Fruit fly (Drosophila melanogaster): ENCODE measurements around the gene glu.

Gene glu

dm6 chr2L:16720707-16721700 lies 17.2 kb downstream of the glu start (continued):
- TF ChIP-seq usp (GFP tag; optimal IDR thresholded peaks at IDR 0.05) (no peak), sage (GFP tag; optimal IDR thresholded peaks at IDR 0.05) (peak; percentile 94), Dif (GFP tag; optimal IDR thresholded peaks at IDR 0.05; ENCODE audit: partially characterized antibody) (peak; percentile 58), pan (optimal IDR thresholded peaks at IDR 0.05) (no peak)

DNA sequence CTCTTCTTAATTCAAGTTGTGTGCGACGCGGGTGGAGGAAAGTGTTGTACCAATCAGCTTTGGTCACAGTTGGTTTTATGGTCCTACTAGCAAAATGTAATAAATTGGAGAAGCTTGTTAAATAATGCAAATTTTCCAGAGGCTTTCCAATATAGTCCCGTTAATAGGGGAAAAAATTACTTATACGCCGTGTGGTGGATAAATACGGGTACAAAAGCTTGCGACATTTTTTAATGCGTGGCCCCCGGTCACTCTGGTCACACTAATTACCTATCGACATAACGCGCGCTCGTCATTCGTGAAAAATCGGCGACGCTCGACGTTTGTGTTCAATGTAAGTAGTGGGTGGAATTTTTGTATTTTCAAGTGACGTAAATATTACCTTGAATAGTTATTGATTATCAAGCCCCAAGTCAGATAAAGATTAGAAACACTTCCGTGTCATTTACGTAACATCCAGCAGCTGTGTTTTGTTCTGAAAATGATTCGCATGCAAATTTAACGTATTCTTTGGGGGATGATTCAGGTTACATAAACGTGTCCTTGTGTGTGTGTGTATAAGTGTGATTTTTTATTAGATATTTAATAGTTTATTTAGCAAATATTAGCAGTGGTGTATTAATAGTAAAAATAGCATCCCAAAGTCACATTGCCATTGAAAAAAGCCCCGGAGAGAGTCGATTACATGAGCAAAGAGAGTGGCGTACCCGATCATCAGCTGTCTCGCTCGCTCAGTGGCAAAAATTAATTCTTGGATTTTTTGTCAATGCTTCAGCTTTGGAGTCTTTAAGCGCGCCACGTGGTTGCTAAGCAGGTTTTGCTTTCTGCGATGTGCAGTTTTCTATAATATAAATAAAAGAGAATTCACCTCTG lies 18.3 kb downstream of the glu start, which contains the start of gene Cyt-c-p:
Cyt-c-p (plus strand) TSS at position 290 of the 873 bp plus-strand sequence.
- TF ChIP-seq Vsx2 (GFP tag; optimal IDR thresholded peaks at IDR 0.05; ENCODE audit: partially characterized antibody), result no peak
- TF ChIP-seq tai (GFP tag; optimal IDR thresholded peaks at IDR 0.05), result no peak
- no peak for TF ChIP-seq ey (GFP tag; optimal IDR thresholded peaks at IDR 0.05)
- no peak for TF ChIP-seq brk (GFP tag; optimal IDR thresholded peaks at IDR 0.05)
- TF ChIP-seq CG32264 (GFP tag; optimal IDR thresholded peaks at IDR 0.05), result no peak
- peak; percentile 19 for TF ChIP-seq Myc (optimal IDR thresholded peaks at IDR 0.05)
- no peak for TF ChIP-seq dsf (GFP tag; optimal IDR thresholded peaks at IDR 0.05; ENCODE audit: borderline replicate concordance)
- TF ChIP-seq lola (GFP tag; optimal IDR thresholded peaks at IDR 0.05), result no peak
- TF ChIP-seq Hr78 (GFP tag; optimal IDR thresholded peaks at IDR 0.05), result no peak
- TF ChIP-seq Sp1 (GFP tag; optimal IDR thresholded peaks at IDR 0.05), result no peak
- no peak for TF ChIP-seq N (GFP tag; optimal IDR thresholded peaks at IDR 0.05)
- no peak for TF ChIP-seq br (GFP tag; optimal IDR thresholded peaks at IDR 0.05)
- TF ChIP-seq foxo (GFP tag; optimal IDR thresholded peaks at IDR 0.05), result peak in 1 of 2 experiments; percentile 28
- TF ChIP-seq dl (GFP tag; optimal IDR thresholded peaks at IDR 0.05; ENCODE audit: insufficient read depth in 1 of 2, partially characterized antibody in 2 of 2), result no peak
- no peak for TF ChIP-seq GATAd (GFP tag; optimal IDR thresholded peaks at IDR 0.05)
- no peak for TF ChIP-seq Jra (GFP tag; optimal IDR thresholded peaks at IDR 0.05)
- no peak for TF ChIP-seq h (GFP tag; optimal IDR thresholded peaks at IDR 0.05)
- TF ChIP-seq CG9705 (GFP tag; optimal IDR thresholded peaks at IDR 0.05), result no peak
- TF ChIP-seq psq (GFP tag; optimal IDR thresholded peaks at IDR 0.05), result no peak
- peak; percentile 0 for TF ChIP-seq Dif (GFP tag; optimal IDR thresholded peaks at IDR 0.05; ENCODE audit: partially characterized antibody)
- no peak for TF ChIP-seq Hnf4 (GFP tag; optimal IDR thresholded peaks at IDR 0.05)
- TF ChIP-seq usp (GFP tag; optimal IDR thresholded peaks at IDR 0.05), result no peak
- TF ChIP-seq rgr (GFP tag; optimal IDR thresholded peaks at IDR 0.05), result peak; percentile 19
- TF ChIP-seq Abd-B (GFP tag; optimal IDR thresholded peaks at IDR 0.05), result no peak
- no peak for TF ChIP-seq sage (GFP tag; optimal IDR thresholded peaks at IDR 0.05)
- TF ChIP-seq CrebA (GFP tag; optimal IDR thresholded peaks at IDR 0.05; ENCODE audit: borderline replicate concordance), result no peak
- no peak for TF ChIP-seq sv (GFP tag; optimal IDR thresholded peaks at IDR 0.05)
- TF ChIP-seq jim (GFP tag; optimal IDR thresholded peaks at IDR 0.05), result no peak
- peak; percentile 28 for TF ChIP-seq Hr83 (GFP tag; optimal IDR thresholded peaks at IDR 0.05; ENCODE audit: poor library complexity, severe bottlenecking)
- TF ChIP-seq OdsH (GFP tag; optimal IDR thresholded peaks at IDR 0.05), result peak; percentile 19
- peak; percentile 13 for TF ChIP-seq HLH106 (tag; optimal IDR thresholded peaks at IDR 0.05)
- no peak for TF ChIP-seq woc (GFP tag; optimal IDR thresholded peaks at IDR 0.05)
- TF ChIP-seq Dfd (GFP tag; optimal IDR thresholded peaks at IDR 0.05), result no peak
- TF ChIP-seq pan (optimal IDR thresholded peaks at IDR 0.05), result no peak
- TF ChIP-seq Mio (GFP tag; optimal IDR thresholded peaks at IDR 0.05), result no peak
- no peak for TF ChIP-seq dmrt93B (GFP tag; optimal IDR thresholded peaks at IDR 0.05)
- no peak for TF ChIP-seq Rel (GFP tag; optimal IDR thresholded peaks at IDR 0.05)
- TF ChIP-seq Rel (tag; optimal IDR thresholded peaks at IDR 0.05), result peak; percentile 83
- no peak for TF ChIP-seq fru (GFP tag; optimal IDR thresholded peaks at IDR 0.05)
